Worm (Caenorhabditis elegans): Measurements from ENCODE around the gene K07H8.8.

DNA sequence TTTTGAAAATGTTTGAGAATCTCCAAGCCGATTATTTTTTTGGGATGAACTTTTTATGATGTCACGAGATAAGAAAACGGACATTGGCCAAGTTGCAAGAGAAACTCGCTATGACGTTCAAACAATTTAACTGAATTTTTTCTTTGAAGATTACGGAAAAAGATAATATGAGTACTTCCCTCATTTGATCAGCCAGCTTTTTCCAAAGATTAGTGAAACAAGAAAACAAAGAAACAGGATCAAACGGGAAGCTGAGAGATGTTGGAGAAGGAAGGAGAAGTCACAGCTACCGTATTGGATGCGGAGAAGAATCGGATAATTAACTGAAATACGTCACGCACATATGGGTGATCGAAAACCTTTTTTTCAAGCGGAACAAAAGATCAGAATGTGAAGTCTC, 14.0 kb downstream of the K07H8.8 start:
- TF ChIP-seq cog-1 (tag; optimal IDR thresholded peaks at IDR 0.05) (no peak), klf-2 (GFP tag; conservative IDR thresholded peaks at IDR 0.05) (no peak), med-1 (GFP tag; optimal IDR thresholded peaks at IDR 0.05; ENCODE audit: insufficient read depth) (no peak), flt-1 (GFP tag; IDR thresholded peaks at IDR 0.05) (no peak), T22C8.4 (GFP tag; IDR thresholded peaks at IDR 0.05) (no peak), ztf-23 (GFP tag; IDR thresholded peaks at IDR 0.05) (no peak), ref-1 (GFP tag; conservative IDR thresholded peaks at IDR 0.05) (no peak), ztf-29 (GFP tag; IDR thresholded peaks at IDR 0.05) (no peak), tab-1 (GFP tag; IDR thresholded peaks at IDR 0.05) (no peak)
